Worm (Caenorhabditis elegans): Measurements from ENCODE around the gene sra-36.
A peak's percentile ranks its signal among the peaks of the same experiment; 100 is the strongest.

Gene sra-36

DNA sequence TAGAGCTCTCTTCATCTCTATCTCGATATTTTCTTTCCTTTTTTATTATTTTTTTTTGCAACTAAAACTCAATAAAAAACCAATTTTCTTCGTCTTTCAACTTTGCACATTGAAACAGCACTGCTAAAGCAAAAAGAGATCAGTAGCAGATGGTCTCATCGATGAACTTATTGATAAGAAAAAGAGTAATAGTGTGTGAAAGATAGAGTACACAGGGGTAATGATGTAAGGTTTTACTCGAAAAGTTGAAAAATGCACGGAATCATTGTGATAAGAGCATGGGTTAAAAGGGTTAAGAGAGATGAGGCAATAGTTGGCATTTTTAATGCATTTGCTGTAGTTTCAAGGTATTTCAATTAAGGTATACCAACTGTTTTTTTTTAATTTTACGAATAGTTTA lies 11.6 kb upstream of the sra-36 start:
- peak; percentile 30 for TF ChIP-seq pqm-1 (tag; optimal IDR thresholded peaks at IDR 0.05)
- no peak for TF ChIP-seq pag-3 (tag; optimal IDR thresholded peaks at IDR 0.05; ENCODE audit: borderline replicate concordance, insufficient read depth)
- TF ChIP-seq nhr-77 (tag; optimal IDR thresholded peaks at IDR 0.05) = no peak
- no peak for TF ChIP-seq mab-9 (GFP tag; IDR thresholded peaks at IDR 0.05)
- no peak for TF ChIP-seq ceh-63 (GFP tag; optimal IDR thresholded peaks at IDR 0.05)
- TF ChIP-seq elt-2 (tag; optimal IDR thresholded peaks at IDR 0.05) = peak; percentile 76
- no peak for TF ChIP-seq unc-86 (tag; optimal IDR thresholded peaks at IDR 0.05)
- peak; percentile 34 for TF ChIP-seq nhr-90 (tag; optimal IDR thresholded peaks at IDR 0.05; ENCODE audit: poor library complexity)

DNA sequence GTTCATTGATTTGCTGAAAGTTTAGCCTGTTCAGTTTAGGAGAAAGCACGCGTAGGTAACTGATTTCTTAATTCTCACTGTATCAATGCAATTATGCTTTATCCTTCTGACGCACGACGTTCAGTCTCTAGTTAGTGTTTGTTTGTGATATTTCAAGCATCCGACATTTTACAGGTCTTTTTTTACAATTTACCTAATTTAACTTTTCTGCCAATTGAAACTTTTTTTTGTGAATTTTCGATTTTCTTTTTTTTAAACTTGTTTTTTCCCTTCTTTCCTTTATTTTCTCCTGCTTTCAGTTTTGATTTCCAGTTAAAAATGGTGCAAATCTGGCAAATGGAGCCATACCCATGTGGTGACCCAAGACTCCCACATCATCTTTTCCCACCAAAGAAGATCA lies 10.3 kb upstream of the sra-36 start, which contains the start of gene K07E1.1:
TSS of gene K07E1.1 (plus strand) at position 301 of the 400 bp plus-strand sequence.
- TF ChIP-seq ceh-8 (GFP tag; optimal IDR thresholded peaks at IDR 0.05) (no peak), xbp-1 (tag; optimal IDR thresholded peaks at IDR 0.05) (no peak), blmp-1 (tag; optimal IDR thresholded peaks at IDR 0.05) (no peak), nhr-237 (tag; optimal IDR thresholded peaks at IDR 0.05) (no peak)

- TF ChIP-seq nhr-19 (GFP tag; conservative IDR thresholded peaks at IDR 0.05) (no peak), pag-3 (tag; optimal IDR thresholded peaks at IDR 0.05; ENCODE audit: borderline replicate concordance, insufficient read depth) (peak; percentile 73), F16B12.6 (tag; optimal IDR thresholded peaks at IDR 0.05) (no peak), elt-3 (tag; optimal IDR thresholded peaks at IDR 0.05) (peak in 4 of 6 experiments; percentile 4 to 58 (median 20)), egl-27 (tag; optimal IDR thresholded peaks at IDR 0.05) (no peak), snu-23 (GFP tag; optimal IDR thresholded peaks at IDR 0.05) (peak; percentile 21), isw-1 (GFP tag; IDR thresholded peaks at IDR 0.05) (no peak), blmp-1 (tag; optimal IDR thresholded peaks at IDR 0.05) (peak; percentile 17), fkh-10 (GFP tag; optimal IDR thresholded peaks at IDR 0.05) (no peak), nhr-85 (tag) (peak; percentile 90), lin-14 (GFP tag; optimal IDR thresholded peaks at IDR 0.05) (peak; percentile 64), pax-3 (tag; optimal IDR thresholded peaks at IDR 0.05) (no peak), fkh-4 (tag; optimal IDR thresholded peaks at IDR 0.05; ENCODE audit: borderline replicate concordance) (no peak), nhr-71 (tag; optimal IDR thresholded peaks at IDR 0.05) (peak; percentile 28), lsy-2 (tag; optimal IDR thresholded peaks at IDR 0.05) (peak in 1 of 2 experiments; percentile 20), unc-30 (tag; optimal IDR thresholded peaks at IDR 0.05) (no peak), nhr-20 (tag; optimal IDR thresholded peaks at IDR 0.05) (peak; percentile 47), efl-1 (optimal IDR thresholded peaks at IDR 0.05) (no peak), efl-1 (GFP tag; optimal IDR thresholded peaks at IDR 0.05 in 1 of 2) (peak in 1 of 2 experiments; percentile 91), irx-1 (tag; optimal IDR thresholded peaks at IDR 0.05) (no peak), nhr-90 (tag; optimal IDR thresholded peaks at IDR 0.05; ENCODE audit: poor library complexity) (peak; percentile 33)
Observed at ce11 chrII:4549983-4550572, 9.5 kb upstream of the sra-36 start.

ce11 chrII:4548408-4548807 lies 7.9 kb upstream of the sra-36 start:
- TF ChIP-seq tlp-1 (tag; optimal IDR thresholded peaks at IDR 0.05) (no peak), efl-1 (optimal IDR thresholded peaks at IDR 0.05) (no peak), efl-1 (GFP tag; optimal IDR thresholded peaks at IDR 0.05 in 1 of 2) (no peak), C04F5.9 (tag; optimal IDR thresholded peaks at IDR 0.05) (no peak), nhr-85 (tag) (peak; percentile 74), dpl-1 (GFP tag; optimal IDR thresholded peaks at IDR 0.05) (no peak)

DNA sequence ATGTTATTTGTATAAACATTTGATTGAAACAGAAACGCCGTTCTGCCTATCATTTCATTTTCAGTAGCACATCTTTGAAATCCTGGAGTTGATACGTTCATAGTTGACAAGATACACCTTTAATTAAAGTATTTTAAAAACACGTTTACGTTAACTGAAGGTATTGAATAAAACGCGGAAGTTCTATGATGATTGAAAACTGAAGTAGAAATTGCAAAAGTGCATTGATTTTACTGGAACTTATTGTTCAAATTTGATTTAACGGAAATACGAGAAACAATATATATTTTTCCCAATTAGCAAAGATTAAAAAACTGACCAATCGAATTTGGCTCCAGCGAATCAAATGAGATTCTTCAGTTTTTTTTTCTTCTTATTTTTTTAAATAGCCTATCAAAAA lies 3.0 kb upstream of the sra-36 start, which contains the start of gene sra-34:
TSS of gene sra-34 (minus strand) at position 101 of the 400 bp plus-strand sequence.
- no peak for TF ChIP-seq grh-1 (GFP tag; IDR thresholded peaks at IDR 0.05)
- TF ChIP-seq nhr-47 (tag; optimal IDR thresholded peaks at IDR 0.05) = no peak
- no peak for TF ChIP-seq fkh-4 (tag; optimal IDR thresholded peaks at IDR 0.05; ENCODE audit: borderline replicate concordance)
